Worm (Caenorhabditis elegans) whole organism, young adult: ENCODE data around the gene spp-9.
A peak's percentile ranks its signal among the peaks of the same experiment; 100 is the strongest.

Experiments used
- F22D6.2 ChIP-seq: sonication (generic microtip); optimal IDR thresholded peaks from 2 replicates; lab custom pipeline; 2016; ENCODE audit warnings: mild to moderate bottlenecking, missing genetic modification characterization, missing compliant biosample characterization
- F23B12.7 ChIP-seq: sonication (generic microtip); optimal IDR thresholded peaks from 2 replicates; lab custom pipeline; 2017; ENCODE audit warnings: missing genetic modification characterization, mild to moderate bottlenecking, missing compliant biosample characterization, antibody characterized with exemption, moderate library complexity; ENCODE audit not compliant: insufficient read depth
- F33H1.4 ChIP-seq: fragments of 200-800 bp; sonication (Bioruptor generic); IDR thresholded peaks from 2 replicates; pipeline ENCODE4 v1.3.6; 2022; ENCODE audit warnings: missing genetic modification reagents, missing genetic modification characterization, missing compliant biosample characterization
- ama-1 ChIP-seq, 3 experiments: fragments of 150-350 bp in 1 of 3; sonication (generic microtip) in 2 of 3; optimal IDR thresholded peaks; 2 replicates each; lab custom pipeline; 2014 to 2018; ENCODE audit warnings: missing biosample characterization in 2 of 3, missing genetic modification characterization in 2 of 3, missing genetic modification reagents in 2 of 3
- ccch-3 ChIP-seq: fragments of 200-800 bp; sonication (Bioruptor generic); optimal IDR thresholded peaks from 2 replicates; lab custom pipeline; 2018; ENCODE audit warnings: mild to moderate bottlenecking, missing genetic modification characterization, missing compliant biosample characterization
- dpl-1 ChIP-seq: fragments of 150-350 bp; optimal IDR thresholded peaks from 2 replicates; lab custom pipeline; 2014; ENCODE audit warnings: missing biosample characterization, missing genetic modification reagents, missing genetic modification characterization
- egl-44 ChIP-seq: fragments of 200-800 bp; sonication (Bioruptor generic); IDR thresholded peaks from 2 replicates; pipeline ENCODE4 v1.3.6; 2022; ENCODE audit warnings: missing genetic modification reagents, missing genetic modification characterization, missing compliant biosample characterization
- lin-26 ChIP-seq: fragments of 200-800 bp; sonication (Bioruptor generic); IDR thresholded peaks from 2 replicates; pipeline ENCODE4 v1.3.6; 2022; ENCODE audit warnings: missing genetic modification reagents, missing genetic modification characterization, missing compliant biosample characterization
- lsl-1 ChIP-seq: fragments of 200-800 bp; sonication (Bioruptor generic); optimal IDR thresholded peaks from 2 replicates; lab custom pipeline; 2018; ENCODE audit warnings: mild to moderate bottlenecking, missing genetic modification characterization, moderate library complexity, missing compliant biosample characterization
- madf-6 ChIP-seq: fragments of 200-800 bp; sonication (Bioruptor generic); IDR thresholded peaks from 2 replicates; pipeline ENCODE4 v1.3.6; 2022; ENCODE audit warnings: missing genetic modification reagents, missing genetic modification characterization, missing compliant biosample characterization
- mxl-1 ChIP-seq: sonication (generic microtip); optimal IDR thresholded peaks from 2 replicates; lab custom pipeline; 2016; ENCODE audit warnings: missing genetic modification characterization, missing compliant biosample characterization
- nhr-90 ChIP-seq: sonication (generic microtip); optimal IDR thresholded peaks from 2 replicates; lab custom pipeline; 2016; ENCODE audit warnings: missing genotype, mild to moderate bottlenecking, missing genetic modification characterization, missing compliant biosample characterization
- rpc-1 ChIP-seq, 2 experiments: fragments of 150-350 bp in 1 of 2; sonication (generic microtip) in 1 of 2; optimal IDR thresholded peaks; 2 replicates each; lab custom pipeline; 2014 to 2018; ENCODE audit warnings: missing biosample characterization in 1 of 2, missing genetic modification characterization in 1 of 2, missing genetic modification reagents in 1 of 2, missing genotype in 1 of 2

ce11 chrX:11482637-11483036, 4.9 kb upstream of the spp-9 start:
- TF ChIP-seq F22D6.2 (no peak), ama-1 (optimal IDR thresholded peaks at IDR 0.05; lab: Kevin White, UChicago) (peak; percentile 51), ama-1 (GFP tag; optimal IDR thresholded peaks at IDR 0.05; lab: Kevin White, UChicago) (no peak), lin-26 (GFP tag; lab: Robert Waterston, UW) (no peak), lsl-1 (GFP tag; lab: Kevin White, UChicago) (no peak), F23B12.7 (tag; lab: Kevin White, UChicago) (peak; percentile 36), rpc-1 (optimal IDR thresholded peaks at IDR 0.05; lab: Kevin White, UChicago) (no peak), rpc-1 (tag; optimal IDR thresholded peaks at IDR 0.05; lab: Kevin White, UChicago) (no peak), ccch-3 (GFP tag; lab: Kevin White, UChicago) (no peak), dpl-1 (GFP tag; lab: Kevin White, UChicago) (no peak), F33H1.4 (no peak), nhr-90 (tag; lab: Kevin White, UChicago) (no peak), egl-44 (no peak), mxl-1 (no peak), madf-6 (no peak)
